Worm (Caenorhabditis elegans) whole organism, late embryonic: Measurements from ENCODE around the gene amt-4.

Source experiments
- C08G9.2 ChIP-seq: sonication (generic microtip); optimal IDR thresholded peaks from 2 replicates; lab custom pipeline; 2016; ENCODE audit warnings: mild to moderate bottlenecking, missing genetic modification characterization, moderate library complexity, missing compliant biosample characterization
- C38D4.7 ChIP-seq: fragments of 200-800 bp; sonication (Bioruptor generic); optimal IDR thresholded peaks from 2 replicates; lab custom pipeline; 2018; ENCODE audit warnings: mild to moderate bottlenecking, missing genetic modification characterization, moderate library complexity, missing compliant biosample characterization
- K02D7.2 ChIP-seq: sonication (generic microtip); optimal IDR thresholded peaks from 2 replicates; lab custom pipeline; 2017; ENCODE audit warnings: mild to moderate bottlenecking, missing genetic modification characterization, missing compliant biosample characterization
- K09A11.1 ChIP-seq: sonication (generic microtip); optimal IDR thresholded peaks from 2 replicates; lab custom pipeline; 2017; ENCODE audit warnings: antibody characterized with exemption, mild to moderate bottlenecking, missing genetic modification characterization, missing compliant biosample characterization; ENCODE audit not compliant: insufficient read depth
- ahr-1 ChIP-seq: sonication (generic microtip); optimal IDR thresholded peaks from 2 replicates; lab custom pipeline; 2016; ENCODE audit warnings: missing genetic modification characterization, missing compliant biosample characterization
- ama-1 ChIP-seq: fragments of 150-350 bp; optimal IDR thresholded peaks from 2 replicates; lab custom pipeline; 2014
- ceh-14 ChIP-seq: sonication (generic microtip); optimal IDR thresholded peaks from 2 replicates; lab custom pipeline; 2016; ENCODE audit warnings: missing genotype, missing genetic modification characterization, missing compliant biosample characterization
- ceh-18 ChIP-seq: sonication (generic microtip); optimal IDR thresholded peaks from 2 replicates; lab custom pipeline; 2016; ENCODE audit warnings: missing genetic modification characterization, missing compliant biosample characterization
- ceh-19 ChIP-seq: fragments of 200-800 bp; sonication (Bioruptor generic); optimal IDR thresholded peaks from 2 replicates; lab custom pipeline; 2018; ENCODE audit warnings: mild to moderate bottlenecking, missing genetic modification characterization, missing compliant biosample characterization
- ceh-24 ChIP-seq: sonication (generic microtip); optimal IDR thresholded peaks from 2 replicates; lab custom pipeline; 2016; ENCODE audit warnings: mild to moderate bottlenecking, missing genetic modification characterization, missing compliant biosample characterization
- ceh-30 ChIP-seq: fragments of 150-350 bp; optimal IDR thresholded peaks from 2 replicates; lab custom pipeline; 2014; ENCODE audit warnings: missing biosample characterization, missing genetic modification characterization
- ceh-34 ChIP-seq: sonication (generic microtip); optimal IDR thresholded peaks from 2 replicates; lab custom pipeline; 2016; ENCODE audit warnings: mild to moderate bottlenecking, missing genetic modification characterization, missing compliant biosample characterization
- ceh-45 ChIP-seq: fragments of 200-800 bp; sonication (Bioruptor generic); IDR thresholded peaks from 2 replicates; pipeline ENCODE4 v1.3.6; 2022; ENCODE audit warnings: missing genetic modification reagents, missing genetic modification characterization, missing compliant biosample characterization
- ceh-6 ChIP-seq: fragments of 200-800 bp; sonication (Bioruptor generic); optimal IDR thresholded peaks from 2 replicates; lab custom pipeline; 2018; ENCODE audit warnings: mild to moderate bottlenecking, missing genetic modification characterization, missing compliant biosample characterization
- ceh-9 ChIP-seq: sonication (generic microtip); optimal IDR thresholded peaks from 2 replicates; lab custom pipeline; 2016; ENCODE audit warnings: mild to moderate bottlenecking, missing genetic modification characterization, inconsistent platforms, missing compliant biosample characterization
- che-1 ChIP-seq: sonication (generic microtip); optimal IDR thresholded peaks from 2 replicates; lab custom pipeline; 2016; ENCODE audit warnings: mild to moderate bottlenecking, missing genetic modification characterization, missing compliant biosample characterization
- elt-2 ChIP-seq: sonication (generic microtip); optimal IDR thresholded peaks from 2 replicates; lab custom pipeline; 2016; ENCODE audit warnings: missing genetic modification reagents, missing genetic modification characterization, missing compliant biosample characterization
- elt-4 ChIP-seq: sonication (generic microtip); optimal IDR thresholded peaks from 2 replicates; lab custom pipeline; 2016; ENCODE audit warnings: missing genetic modification characterization, missing compliant biosample characterization
- eyg-1 ChIP-seq: sonication (generic microtip); optimal IDR thresholded peaks from 2 replicates; lab custom pipeline; 2016; ENCODE audit warnings: missing genotype, missing genetic modification characterization, missing compliant biosample characterization
- fkh-10 ChIP-seq: fragments of 150-350 bp; optimal IDR thresholded peaks from 2 replicates; lab custom pipeline; 2014; ENCODE audit warnings: missing biosample characterization, missing genetic modification reagents, missing genetic modification characterization
- fkh-6 ChIP-seq: sonication (generic microtip); optimal IDR thresholded peaks from 2 replicates; lab custom pipeline; 2016; ENCODE audit warnings: missing genetic modification characterization, missing compliant biosample characterization
- gmeb-2 ChIP-seq: sonication (generic microtip); optimal IDR thresholded peaks from 2 replicates; lab custom pipeline; 2016; ENCODE audit warnings: missing genetic modification characterization, inconsistent platforms, missing compliant biosample characterization
- hlh-30 ChIP-seq: sonication (generic microtip); optimal IDR thresholded peaks from 2 replicates; lab custom pipeline; 2017; ENCODE audit warnings: antibody characterized with exemption, missing genetic modification characterization, missing compliant biosample characterization; ENCODE audit not compliant: insufficient read depth
- hlh-6 ChIP-seq: sonication (generic microtip); optimal IDR thresholded peaks from 2 replicates; lab custom pipeline; 2016; ENCODE audit warnings: missing genotype, missing genetic modification characterization, missing compliant biosample characterization
- hlh-8 ChIP-seq: sonication (generic microtip); optimal IDR thresholded peaks from 2 replicates; lab custom pipeline; 2016; ENCODE audit warnings: missing genotype, missing genetic modification characterization, missing compliant biosample characterization
- lim-6 ChIP-seq: sonication (generic microtip); optimal IDR thresholded peaks from 2 replicates; lab custom pipeline; 2016; ENCODE audit warnings: missing genetic modification characterization, missing compliant biosample characterization
- lin-11 ChIP-seq: fragments of 200-800 bp; sonication (Bioruptor generic); optimal IDR thresholded peaks from 2 replicates; lab custom pipeline; 2018; ENCODE audit warnings: mild to moderate bottlenecking, missing genetic modification characterization, missing compliant biosample characterization
- madf-2 ChIP-seq: sonication (generic microtip); optimal IDR thresholded peaks from 2 replicates; lab custom pipeline; 2017; ENCODE audit warnings: missing genetic modification characterization, missing compliant biosample characterization
- mec-3 ChIP-seq: sonication (generic microtip); optimal IDR thresholded peaks from 2 replicates; lab custom pipeline; 2016; ENCODE audit warnings: borderline replicate concordance, missing genetic modification characterization, missing compliant biosample characterization
- nfya-1 ChIP-seq: sonication (generic microtip); optimal IDR thresholded peaks from 2 replicates; lab custom pipeline; 2017; ENCODE audit warnings: missing genetic modification characterization, mild to moderate bottlenecking, missing compliant biosample characterization, antibody characterized with exemption, moderate library complexity
- pat-9 ChIP-seq: fragments of 200-800 bp; sonication (Bioruptor generic); optimal IDR thresholded peaks from 2 replicates; lab custom pipeline; 2018; ENCODE audit warnings: mild to moderate bottlenecking, missing genetic modification characterization, moderate library complexity, missing compliant biosample characterization
- pax-1 ChIP-seq: fragments of 150-350 bp; optimal IDR thresholded peaks from 2 replicates; lab custom pipeline; 2014; ENCODE audit warnings: missing biosample characterization, missing genetic modification characterization
- pha-2 ChIP-seq: sonication (generic microtip); optimal IDR thresholded peaks from 2 replicates; lab custom pipeline; 2017; ENCODE audit warnings: mild to moderate bottlenecking, missing genetic modification characterization, missing compliant biosample characterization
- pqm-1 ChIP-seq: sonication (generic microtip); optimal IDR thresholded peaks from 2 replicates; lab custom pipeline; 2016; ENCODE audit warnings: missing genetic modification characterization, missing compliant biosample characterization
- pros-1 ChIP-seq: fragments of 150-350 bp; optimal IDR thresholded peaks from 2 replicates; lab custom pipeline; 2014; ENCODE audit warnings: missing biosample characterization, missing genetic modification reagents, missing genetic modification characterization
- ref-2 ChIP-seq: sonication (generic microtip); optimal IDR thresholded peaks from 2 replicates; lab custom pipeline; 2016; ENCODE audit warnings: missing genetic modification characterization, missing compliant biosample characterization
- rnt-1 ChIP-seq: sonication (generic microtip); optimal IDR thresholded peaks from 2 replicates; lab custom pipeline; 2016; ENCODE audit warnings: missing genetic modification characterization, missing compliant biosample characterization
- tbx-2 ChIP-seq: sonication (generic microtip); optimal IDR thresholded peaks from 2 replicates; lab custom pipeline; 2016; ENCODE audit warnings: missing genetic modification characterization, missing compliant biosample characterization
- unc-55 ChIP-seq: sonication (generic microtip); optimal IDR thresholded peaks from 2 replicates; lab custom pipeline; 2017; ENCODE audit warnings: missing biosample characterization, missing genetic modification reagents, missing genetic modification characterization

The amt-4 gene

DNA sequence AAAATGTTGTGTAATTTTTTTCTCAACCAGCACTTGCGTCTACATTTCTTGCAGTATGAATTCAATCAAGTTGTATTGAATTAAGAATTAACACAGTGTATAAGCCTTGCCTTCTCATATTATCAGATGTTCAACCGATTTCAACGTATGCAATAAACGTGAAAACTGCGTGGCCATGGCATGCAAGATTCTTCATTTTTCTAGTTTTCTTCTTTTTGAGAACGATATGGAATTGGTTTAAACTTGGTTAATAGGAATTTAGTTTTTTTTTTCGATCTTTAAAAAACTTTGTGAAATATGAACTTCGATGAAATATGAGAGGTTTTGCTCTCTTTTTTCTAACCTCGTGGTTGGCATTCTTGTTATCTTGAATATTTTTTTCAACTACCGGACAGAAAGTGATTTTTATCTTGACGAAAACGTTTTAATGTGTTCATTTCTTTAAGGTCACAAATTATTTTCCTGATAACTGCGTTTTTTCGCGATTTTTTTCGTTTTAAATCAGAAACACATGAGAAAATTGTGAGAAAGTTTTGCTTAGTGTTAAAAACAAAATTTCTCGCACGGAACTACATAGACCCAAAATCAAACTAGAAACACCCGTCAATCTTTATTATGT is 34.6 kb upstream of the amt-4 start:
- TF ChIP-seq mec-3 (tag; lab: Kevin White, UChicago), result no peak
- no peak for TF ChIP-seq madf-2 (tag; lab: Kevin White, UChicago)

DNA sequence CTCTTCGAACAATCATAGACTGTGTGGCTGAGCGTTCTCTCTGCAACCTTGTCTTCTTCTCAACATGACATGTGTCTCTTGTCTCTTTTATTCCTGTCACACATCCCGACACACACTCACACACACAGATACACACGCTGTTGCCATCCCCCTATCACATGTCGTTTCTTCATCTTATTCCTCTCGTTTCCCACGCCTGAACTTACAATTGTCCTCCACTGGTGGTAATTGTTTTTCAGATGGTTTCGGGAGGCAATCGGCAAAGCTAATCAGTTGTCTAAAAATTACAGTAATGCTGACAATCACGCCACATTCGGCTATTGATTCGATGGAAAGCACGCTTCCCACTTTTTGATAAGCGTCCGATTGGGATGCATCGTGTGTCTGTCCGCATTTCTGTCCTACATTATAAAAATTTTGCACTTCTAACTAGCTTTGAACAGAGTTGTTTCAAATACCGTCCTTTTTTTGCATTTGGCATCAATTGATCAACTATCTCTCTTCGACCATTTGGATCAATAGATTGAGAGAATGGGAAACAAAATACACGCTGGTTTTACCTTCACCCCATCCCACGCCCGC is 32.9 kb upstream of the amt-4 start, which contains the start of gene nhr-35:
Gene nhr-35, plus strand, starts transcription at position 532 of the 582 bp plus-strand sequence.
- no peak for TF ChIP-seq fkh-6 (tag; lab: Kevin White, UChicago)
- no peak for TF ChIP-seq ceh-24 (tag; lab: Kevin White, UChicago)
- TF ChIP-seq ahr-1, result no peak
- peak; percentile 23 for TF ChIP-seq rnt-1 (tag; lab: Kevin White, UChicago)
- no peak for TF ChIP-seq K02D7.2 (tag; lab: Kevin White, UChicago)
- peak; percentile 92 for TF ChIP-seq hlh-30
- TF ChIP-seq elt-4 (tag; lab: Kevin White, UChicago), result no peak
- TF ChIP-seq lin-11 (tag; lab: Kevin White, UChicago), result no peak
- TF ChIP-seq C08G9.2, result no peak
- peak; percentile 90 for TF ChIP-seq unc-55 (GFP tag; lab: Kevin White, UChicago)
- TF ChIP-seq ref-2 (tag; lab: Kevin White, UChicago), result no peak
- TF ChIP-seq ceh-19, result peak; percentile 19
- TF ChIP-seq ceh-30 (tag; lab: Kevin White, UChicago), result no peak
- TF ChIP-seq lim-6 (tag; lab: Kevin White, UChicago), result no peak
- TF ChIP-seq pax-1, result no peak
- TF ChIP-seq tbx-2 (tag; lab: Kevin White, UChicago), result peak; percentile 39
- TF ChIP-seq ceh-18 (tag; lab: Kevin White, UChicago), result peak; percentile 56
- no peak for TF ChIP-seq pros-1 (tag; lab: Kevin White, UChicago)
- TF ChIP-seq hlh-6 (tag; lab: Kevin White, UChicago), result peak; percentile 2
- peak; percentile 33 for TF ChIP-seq elt-2 (tag; lab: Kevin White, UChicago)
- TF ChIP-seq ceh-9 (tag; lab: Kevin White, UChicago), result no peak
- TF ChIP-seq ceh-34 (tag; lab: Kevin White, UChicago), result no peak
- no peak for TF ChIP-seq ceh-45 (GFP tag; lab: Robert Waterston, UW)
- TF ChIP-seq pha-2 (tag; lab: Kevin White, UChicago), result no peak
- TF ChIP-seq nfya-1 (tag; lab: Kevin White, UChicago), result peak; percentile 20
- TF ChIP-seq, all 69 proteins: peak for 9

DNA sequence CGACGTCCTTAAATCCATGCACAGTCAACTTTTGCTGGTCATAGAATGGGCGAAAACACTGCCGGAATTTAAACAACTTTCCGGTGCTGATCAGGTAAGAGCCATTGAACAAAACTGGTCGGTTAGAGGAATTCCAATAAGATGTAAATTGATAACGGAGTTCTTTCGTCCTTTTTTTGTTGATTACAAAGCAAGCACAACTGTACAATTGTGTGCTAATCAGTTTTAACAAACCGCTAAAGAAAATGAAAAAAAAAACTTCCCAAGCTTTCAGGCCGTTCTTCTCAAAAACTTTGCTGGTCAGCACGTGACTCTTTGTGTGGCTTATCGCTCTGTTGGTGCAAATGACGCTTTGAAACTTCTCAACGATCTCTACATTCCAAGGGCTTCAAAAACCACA is 31.0 kb upstream of the amt-4 start:
- TF ChIP-seq K09A11.1 (tag; lab: Kevin White, UChicago), result no peak

DNA sequence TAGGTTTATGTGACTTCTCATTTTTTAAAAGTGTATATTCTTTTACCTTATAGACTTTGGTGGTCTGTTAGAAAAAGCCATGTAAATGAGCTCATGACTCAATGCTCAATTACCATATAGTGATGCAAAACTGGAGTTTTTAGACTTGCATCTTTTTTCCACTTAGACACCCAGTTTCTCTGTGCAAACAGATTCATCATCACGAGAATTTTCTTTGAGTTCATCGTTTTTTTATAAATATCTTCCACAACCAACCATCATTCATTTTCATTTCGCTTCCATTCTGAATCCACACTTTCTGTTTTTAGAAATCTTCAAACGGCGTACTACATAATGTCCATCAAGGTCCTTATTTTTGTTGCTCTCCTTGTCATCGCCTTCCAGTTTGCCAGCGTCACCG is 20.6 kb upstream of the amt-4 start, which contains the start of gene C07A12.2:
Gene C07A12.2, plus strand, starts transcription at position 301 of the 400 bp plus-strand sequence.
- TF ChIP-seq ceh-30 (tag; lab: Kevin White, UChicago) (no peak), tbx-2 (tag; lab: Kevin White, UChicago) (no peak), ref-2 (tag; lab: Kevin White, UChicago) (no peak), pat-9 (tag; lab: Kevin White, UChicago) (no peak)

ce11 chrX:4548929-4549328 is 16.2 kb upstream of the amt-4 start:
- no peak for TF ChIP-seq C38D4.7 (GFP tag; lab: Kevin White, UChicago)
- TF ChIP-seq hlh-30, result no peak
- no peak for TF ChIP-seq ama-1 (lab: Kevin White, UChicago)
- no peak for TF ChIP-seq hlh-8 (tag; lab: Kevin White, UChicago)
- no peak for TF ChIP-seq C08G9.2
- TF ChIP-seq ahr-1, result no peak
- TF ChIP-seq unc-55 (GFP tag; lab: Kevin White, UChicago), result no peak
- no peak for TF ChIP-seq ceh-14
- no peak for TF ChIP-seq che-1
- no peak for TF ChIP-seq elt-4 (tag; lab: Kevin White, UChicago)
- TF ChIP-seq pqm-1, result no peak
- no peak for TF ChIP-seq gmeb-2 (tag; lab: Kevin White, UChicago)
- no peak for TF ChIP-seq eyg-1
- no peak for TF ChIP-seq ceh-6
- TF ChIP-seq fkh-10, result no peak
- TF ChIP-seq, all 69 proteins: peak for 0
